Worm (Caenorhabditis elegans): ENCODE measurements around the gene F40F8.3.

- TF ChIP-seq Y55F3AM.14 (GFP tag; optimal IDR thresholded peaks at IDR 0.05) (no peak), ZK546.5 (tag; optimal IDR thresholded peaks at IDR 0.05) (no peak), ama-1 (optimal IDR thresholded peaks at IDR 0.05) (no peak), alr-1 (tag; optimal IDR thresholded peaks at IDR 0.05) (no peak), nhr-12 (tag; optimal IDR thresholded peaks at IDR 0.05) (no peak), zag-1 (tag; optimal IDR thresholded peaks at IDR 0.05) (no peak), lin-13 (GFP tag; optimal IDR thresholded peaks at IDR 0.05) (no peak), crh-2 (tag; optimal IDR thresholded peaks at IDR 0.05) (no peak), ztf-1 (GFP tag; conservative IDR thresholded peaks at IDR 0.05) (no peak), dmd-4 (tag; optimal IDR thresholded peaks at IDR 0.05) (no peak), lsy-2 (tag; optimal IDR thresholded peaks at IDR 0.05) (no peak), egl-27 (tag; optimal IDR thresholded peaks at IDR 0.05) (no peak)
These were observed 46.3 kb downstream of the F40F8.3 start for ce11 chrII:11175347-11175746.
